Worm (Caenorhabditis elegans): ENCODE measurements around the gene Y76B12C.6.

DNA sequence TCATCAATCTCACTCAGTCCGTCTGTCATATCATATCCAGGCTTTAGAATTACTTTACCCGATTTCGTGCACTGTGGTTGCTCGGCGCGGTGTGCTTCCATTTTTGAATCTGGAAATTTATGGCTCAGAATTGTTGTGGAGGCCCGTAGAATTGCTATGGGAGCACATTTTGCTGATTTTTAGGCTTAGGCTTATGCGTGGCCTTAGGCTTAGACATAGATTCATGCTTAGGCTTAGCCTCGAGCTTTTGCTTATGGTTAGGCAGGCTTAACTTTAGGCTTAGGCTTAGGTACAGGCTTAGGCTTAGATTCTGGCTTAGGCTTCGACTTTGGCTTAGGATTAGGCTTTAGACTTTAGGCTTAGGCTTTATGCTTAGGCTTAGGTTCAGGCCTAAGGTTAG is 8.9 kb upstream of the Y76B12C.6 start, which contains the start of gene Y76B12C.4:
- TF ChIP-seq him-1 (tag; optimal IDR thresholded peaks at IDR 0.05) (no peak), W03F9.2 (tag; optimal IDR thresholded peaks at IDR 0.05) (no peak)

All from whole organism, L4/young adult.